Fruit fly (Drosophila melanogaster) whole organism, embryonic: ENCODE data around the gene gry.

Experiments
- Asciz ChIP-seq: fragments of 200-800 bp; sonication (Bioruptor generic); optimal IDR thresholded peaks from 2 replicates; lab custom pipeline; 2017; ENCODE audit warnings: missing biosample characterization, mild to moderate bottlenecking, missing genetic modification characterization, missing genetic modification reagents
- Bteb2 ChIP-seq: fragments of 200-800 bp; sonication (Bioruptor generic); optimal IDR thresholded peaks from 2 replicates; lab custom pipeline; 2016; ENCODE audit warnings: missing biosample characterization, missing genetic modification characterization
- C15 ChIP-seq: fragments of 200-800 bp; sonication (Bioruptor generic); IDR thresholded peaks from 3 replicates; pipeline ENCODE4 v1.3.6; 2022; ENCODE audit warnings: missing biosample characterization, missing genetic modification characterization
- CG11504 ChIP-seq: fragments of 200-800 bp; sonication (Bioruptor generic); optimal IDR thresholded peaks from 3 replicates; lab custom pipeline; 2019; ENCODE audit warnings: missing biosample characterization, mild to moderate bottlenecking, missing genetic modification characterization, moderate library complexity
- CG11723 ChIP-seq: fragments of 200-800 bp; sonication (Bioruptor generic); optimal IDR thresholded peaks from 2 replicates; lab custom pipeline; 2017; ENCODE audit warnings: missing biosample characterization, mild to moderate bottlenecking, missing genetic modification characterization
- CG12219 ChIP-seq: fragments of 200-800 bp; sonication (Bioruptor generic); optimal IDR thresholded peaks from 3 replicates; lab custom pipeline; 2018; ENCODE audit warnings: missing biosample characterization, mild to moderate bottlenecking, missing genetic modification characterization
- CG1233 ChIP-seq: fragments of 200-800 bp; sonication (Bioruptor generic); optimal IDR thresholded peaks from 4 replicates; lab custom pipeline; 2018; ENCODE audit warnings: missing biosample characterization, mild to moderate bottlenecking, missing genetic modification characterization
- CG13894 ChIP-seq: fragments of 200-800 bp; sonication (Bioruptor generic); optimal IDR thresholded peaks from 3 replicates; lab custom pipeline; 2018; ENCODE audit warnings: missing biosample characterization, mild to moderate bottlenecking, missing genetic modification characterization, moderate library complexity
- CG14965 ChIP-seq: fragments of 200-800 bp; sonication (Bioruptor generic); optimal IDR thresholded peaks from 2 replicates; lab custom pipeline; 2016; ENCODE audit warnings: missing biosample characterization, missing genetic modification characterization, borderline replicate concordance
- CG15514 ChIP-seq: fragments of 200-800 bp; sonication (Bioruptor generic); optimal IDR thresholded peaks from 3 replicates; lab custom pipeline; 2017; ENCODE audit warnings: missing biosample characterization, missing genetic modification characterization, mild to moderate bottlenecking, moderate library complexity, missing genetic modification reagents
- CG16779 ChIP-seq: fragments of 200-800 bp; sonication (Bioruptor generic); IDR thresholded peaks from 2 replicates; pipeline ENCODE4 v1.3.6; 2022; ENCODE audit warnings: missing biosample characterization, missing genetic modification characterization
- CG17186 ChIP-seq: fragments of 200-800 bp; sonication (Bioruptor generic); optimal IDR thresholded peaks from 3 replicates; lab custom pipeline; 2017; ENCODE audit warnings: missing biosample characterization, missing genetic modification reagents, missing genetic modification characterization
- CG17385 ChIP-seq: fragments of 200-800 bp; sonication (Bioruptor generic); optimal IDR thresholded peaks from 3 replicates; lab custom pipeline; 2018; ENCODE audit warnings: missing biosample characterization, mild to moderate bottlenecking, missing genetic modification characterization
- CG18619 ChIP-seq: fragments of 200-800 bp; sonication (Bioruptor generic); optimal IDR thresholded peaks from 3 replicates; lab custom pipeline; 2017; ENCODE audit warnings: missing biosample characterization, mild to moderate bottlenecking, missing genetic modification characterization
- CG2875 ChIP-seq: fragments of 200-800 bp; sonication (Bioruptor generic); optimal IDR thresholded peaks from 2 replicates; lab custom pipeline; 2017; ENCODE audit warnings: missing biosample characterization, mild to moderate bottlenecking, missing genetic modification characterization, missing genetic modification reagents
- CG42726 ChIP-seq: fragments of 200-800 bp; sonication (Bioruptor generic); IDR thresholded peaks from 2 replicates; pipeline ENCODE4 v1.3.6; 2022; ENCODE audit warnings: missing biosample characterization, missing genetic modification characterization; ENCODE audit not compliant: partially characterized antibody
- CG4282 ChIP-seq: fragments of 200-800 bp; sonication (Bioruptor generic); optimal IDR thresholded peaks from 2 replicates; lab custom pipeline; 2016; ENCODE audit warnings: missing biosample characterization, missing genetic modification characterization
- CG4820 ChIP-seq: fragments of 200-800 bp; sonication (Bioruptor generic); optimal IDR thresholded peaks from 3 replicates; lab custom pipeline; 2016; ENCODE audit warnings: missing biosample characterization, missing genetic modification characterization
- CG7786 ChIP-seq: fragments of 200-800 bp; sonication (Bioruptor generic); optimal IDR thresholded peaks from 2 replicates; lab custom pipeline; 2016; ENCODE audit warnings: missing biosample characterization, missing genetic modification characterization
- CG7839 ChIP-seq: fragments of 200-800 bp; sonication (Bioruptor generic); optimal IDR thresholded peaks from 3 replicates; lab custom pipeline; 2018; ENCODE audit warnings: missing biosample characterization, mild to moderate bottlenecking, missing genetic modification characterization, moderate library complexity
- CG8089 ChIP-seq: fragments of 200-800 bp; sonication (Bioruptor generic); optimal IDR thresholded peaks from 3 replicates; lab custom pipeline; 2016; ENCODE audit warnings: missing biosample characterization, missing genetic modification characterization
- CG9727 ChIP-seq: fragments of 200-800 bp; sonication (Bioruptor generic); optimal IDR thresholded peaks from 3 replicates; lab custom pipeline; 2017; ENCODE audit warnings: missing biosample characterization, mild to moderate bottlenecking, missing genetic modification characterization
- D ChIP-seq, 2 experiments: fragments of 200-800 bp in 1 of 2; fragments of >200 bp in 1 of 2; sonication (Bioruptor generic) in 1 of 2; optimal IDR thresholded peaks; 2 replicates in 1 of 2; 3 replicates in 1 of 2; lab custom pipeline; 2017; ENCODE audit warnings: mild to moderate bottlenecking in 1 of 2, missing biosample characterization in 1 of 2, missing genetic modification characterization in 1 of 2, missing genetic modification reagents in 1 of 2
- GATAe ChIP-seq: fragments of 200-800 bp; sonication (Bioruptor generic); conservative IDR thresholded peaks from 2 replicates; pipeline ENCODE4 v1.3.6; 2022; ENCODE audit warnings: missing biosample characterization, missing genetic modification characterization
- HLH4C ChIP-seq: fragments of 200-800 bp; sonication (Bioruptor generic); IDR thresholded peaks from 3 replicates; pipeline ENCODE4 v1.3.6; 2022; ENCODE audit warnings: missing biosample characterization, missing genetic modification characterization; ENCODE audit not compliant: partially characterized antibody
- Jarid2 ChIP-seq: fragments of 200-800 bp; sonication (Bioruptor generic); optimal IDR thresholded peaks from 3 replicates; lab custom pipeline; 2017; ENCODE audit warnings: mild to moderate bottlenecking, missing biosample characterization, missing genetic modification reagents, missing genetic modification characterization
- Sox100B ChIP-seq: fragments of 200-800 bp; sonication (Bioruptor generic); optimal IDR thresholded peaks from 3 replicates; lab custom pipeline; 2018; ENCODE audit warnings: missing biosample characterization, mild to moderate bottlenecking, missing genetic modification characterization
- Ssrp ChIP-seq: fragments of 200-800 bp; sonication (Bioruptor generic); optimal IDR thresholded peaks from 2 replicates; lab custom pipeline; 2018; ENCODE audit warnings: missing biosample characterization, mild to moderate bottlenecking, missing genetic modification characterization, moderate library complexity
- corto ChIP-seq: fragments of 200-800 bp; sonication (Bioruptor generic); optimal IDR thresholded peaks from 2 replicates; lab custom pipeline; 2016; ENCODE audit warnings: missing biosample characterization, mild to moderate bottlenecking, missing genetic modification characterization, moderate library complexity
- danr ChIP-seq: fragments of 200-800 bp; sonication (Bioruptor generic); IDR thresholded peaks from 2 replicates; pipeline ENCODE4 v1.3.6; 2022; ENCODE audit warnings: missing biosample characterization, missing genetic modification characterization
- dpn ChIP-seq, 2 experiments: fragments of 200-800 bp; sonication (Bioruptor generic); optimal IDR thresholded peaks; 3 replicates each; lab custom pipeline; 2016; ENCODE audit warnings: missing biosample characterization in 2 of 2, missing genetic modification characterization in 2 of 2
- ham ChIP-seq: fragments of 200-800 bp; sonication (Bioruptor generic); IDR thresholded peaks from 2 replicates; pipeline ENCODE4 v1.3.6; 2022; ENCODE audit warnings: missing biosample characterization, missing genetic modification characterization
- ind ChIP-seq: fragments of 200-800 bp; sonication (Bioruptor generic); optimal IDR thresholded peaks from 3 replicates; lab custom pipeline; 2016; ENCODE audit warnings: missing biosample characterization, missing genetic modification characterization
- kah ChIP-seq: fragments of 200-800 bp; sonication (Bioruptor generic); optimal IDR thresholded peaks from 2 replicates; lab custom pipeline; 2018; ENCODE audit warnings: missing biosample characterization, mild to moderate bottlenecking, missing genetic modification characterization
- lilli ChIP-seq: fragments of 200-800 bp; sonication (Bioruptor generic); optimal IDR thresholded peaks from 3 replicates; lab custom pipeline; 2016; ENCODE audit warnings: missing biosample characterization, missing genetic modification characterization
- mirr ChIP-seq: fragments of 200-800 bp; sonication (Bioruptor generic); optimal IDR thresholded peaks from 3 replicates; lab custom pipeline; 2018; ENCODE audit warnings: missing biosample characterization, mild to moderate bottlenecking, missing genetic modification characterization
- nmo ChIP-seq: fragments of 200-800 bp; sonication (Bioruptor generic); optimal IDR thresholded peaks from 2 replicates; lab custom pipeline; 2018; ENCODE audit warnings: missing biosample characterization, mild to moderate bottlenecking, missing genetic modification characterization, moderate library complexity
- odd ChIP-seq: fragments of 200-800 bp; sonication (Bioruptor generic); optimal IDR thresholded peaks from 2 replicates; lab custom pipeline; 2017; ENCODE audit warnings: missing biosample characterization, mild to moderate bottlenecking, missing genetic modification characterization
- phol ChIP-seq: fragments of 200-800 bp; sonication (Bioruptor generic); optimal IDR thresholded peaks from 3 replicates; lab custom pipeline; 2018; ENCODE audit warnings: missing biosample characterization, mild to moderate bottlenecking, missing genetic modification characterization, moderate library complexity
- prd ChIP-seq, 3 experiments: fragments of >200 bp in 2 of 3; fragments of 200-800 bp in 1 of 3; sonication (Bioruptor generic) in 1 of 3; optimal IDR thresholded peaks in 2 of 3; IDR thresholded peaks in 1 of 3; 2 replicates in 2 of 3; 3 replicates in 1 of 3; pipeline versions ENCODE4 v1.3.6 to Lab custom; 2017 to 2022; ENCODE audit warnings: missing biosample characterization in 1 of 3, missing genetic modification characterization in 1 of 3
- ranshi ChIP-seq: fragments of 200-800 bp; sonication (Bioruptor generic); IDR thresholded peaks from 2 replicates; pipeline ENCODE4 v1.3.6; 2022; ENCODE audit warnings: missing biosample characterization, missing genetic modification characterization
- ro ChIP-seq: fragments of 200-800 bp; sonication (Bioruptor generic); IDR thresholded peaks from 2 replicates; pipeline ENCODE4 v1.3.6; 2022; ENCODE audit warnings: missing biosample characterization, missing genetic modification characterization
- slbo ChIP-seq: fragments of 200-800 bp; sonication (Bioruptor generic); IDR thresholded peaks from 2 replicates; pipeline ENCODE4 v1.3.6; 2022; ENCODE audit warnings: missing biosample characterization, missing genetic modification characterization
- so ChIP-seq: fragments of 200-800 bp; sonication (Bioruptor generic); IDR thresholded peaks from 3 replicates; pipeline ENCODE4 v1.3.6; 2022; ENCODE audit warnings: missing biosample characterization, missing genetic modification characterization
- stc ChIP-seq: fragments of 200-800 bp; sonication (Bioruptor generic); IDR thresholded peaks from 2 replicates; pipeline ENCODE4 v1.3.6; 2022; ENCODE audit warnings: missing biosample characterization, missing genetic modification characterization
- zfh1 ChIP-seq: fragments of 200-800 bp; sonication (Bioruptor generic); IDR thresholded peaks from 3 replicates; pipeline ENCODE4 v1.3.6; 2022; ENCODE audit warnings: missing biosample characterization, missing genetic modification characterization

The gry gene

DNA sequence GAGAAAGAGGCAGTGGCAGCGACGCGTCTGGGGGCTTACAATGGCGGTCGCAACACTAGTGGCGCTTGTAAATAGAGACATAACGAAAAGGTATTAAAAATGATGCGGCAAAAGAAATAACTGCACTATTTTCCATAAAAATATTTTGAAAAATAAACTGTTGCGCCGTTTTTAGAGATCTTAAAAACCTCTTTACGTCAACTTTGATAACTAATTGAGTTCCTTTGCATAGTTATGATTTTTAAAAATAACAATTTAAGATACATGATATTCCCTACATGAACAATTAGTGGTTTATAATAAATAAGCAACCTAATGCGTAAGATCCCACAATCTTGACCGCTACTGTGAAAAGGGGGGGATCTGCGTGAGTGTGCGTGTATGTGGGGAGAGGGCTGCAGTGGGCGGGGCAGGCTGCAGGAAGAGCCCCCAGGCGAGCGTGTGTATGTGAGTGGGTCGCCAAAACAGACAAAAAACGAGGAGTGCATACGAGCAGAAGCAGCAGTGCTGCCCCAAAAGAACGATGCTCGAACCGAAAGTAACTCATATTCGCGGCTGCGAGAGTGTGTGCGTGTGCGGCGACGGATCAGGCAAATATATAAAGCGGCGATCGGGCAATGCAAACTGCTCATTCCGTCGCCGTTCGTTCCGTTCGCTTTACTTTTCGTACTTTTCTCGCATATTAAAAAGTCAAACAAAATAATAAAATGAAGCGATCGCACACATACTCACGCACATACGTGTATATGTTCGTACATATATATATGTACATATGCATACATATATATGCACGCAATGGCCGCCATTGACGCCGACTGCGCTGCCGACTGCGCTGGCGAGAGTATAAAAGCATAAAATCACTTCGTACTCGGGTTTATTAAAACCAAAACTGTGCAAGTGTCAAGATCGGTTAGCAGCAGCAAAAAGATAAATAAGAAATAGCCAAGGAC, 50.1 kb downstream of the gry start (continued):
- TF ChIP-seq corto (GFP tag; lab: Kevin White, UChicago), result peak; percentile 99
- no peak for TF ChIP-seq prd (optimal IDR thresholded peaks at IDR 0.05; lab: Kevin White, UChicago)
- peak; percentile 23; the same call in 1 of the 3 replicates for TF ChIP-seq prd (GFP tag; IDR thresholded peaks at IDR 0.05; lab: Robert Waterston, UW)
- TF ChIP-seq CG2875 (GFP tag; lab: Kevin White, UChicago), result peak; percentile 27
- peak; percentile 74; the same call in 1 of the 3 replicates for TF ChIP-seq so (GFP tag; lab: Robert Waterston, UW)
- peak; percentile 74 for TF ChIP-seq nmo (GFP tag; lab: Kevin White, UChicago)
- no peak for TF ChIP-seq CG42726 (GFP tag; lab: Robert Waterston, UW)
- TF ChIP-seq Jarid2 (GFP tag; lab: Kevin White, UChicago), result peak; percentile 2
- TF ChIP-seq CG9727 (GFP tag; lab: Kevin White, UChicago), result peak; percentile 55
- peak; percentile 68 for TF ChIP-seq Sox100B
- 0 out of 2 replicates have a peak, but pooled peaks have one; percentile 21 for TF ChIP-seq CG16779 (GFP tag; lab: Robert Waterston, UW)
- TF ChIP-seq ind (GFP tag; lab: Kevin White, UChicago), result peak; percentile 45
- no peak for TF ChIP-seq CG15514 (GFP tag; lab: Kevin White, UChicago)
- peak; percentile 39; the same call in 1 of the 2 replicates for TF ChIP-seq slbo (GFP tag; lab: Robert Waterston, UW)
- peak in 1 of 2 experiments; percentile 53 for TF ChIP-seq dpn (GFP tag; optimal IDR thresholded peaks at IDR 0.05; lab: Kevin White, UChicago)
- TF ChIP-seq CG13894 (tag; lab: Kevin White, UChicago), result no peak
- TF ChIP-seq CG12219 (GFP tag; lab: Kevin White, UChicago), result peak; percentile 38
- TF ChIP-seq ranshi (GFP tag; lab: Robert Waterston, UW), result no peak
- peak; percentile 55 for TF ChIP-seq lilli (GFP tag; lab: Kevin White, UChicago)
- TF ChIP-seq phol (tag; lab: Kevin White, UChicago), result peak; percentile 56
- no peak for TF ChIP-seq HLH4C (GFP tag; lab: Robert Waterston, UW)
- TF ChIP-seq stc (GFP tag; lab: Robert Waterston, UW), result peak; percentile 12; the same call in 1 of the 2 replicates
- TF ChIP-seq GATAe, result no peak
- TF ChIP-seq Asciz (GFP tag; lab: Kevin White, UChicago), result peak; percentile 64
- peak; percentile 45 for TF ChIP-seq CG18619 (GFP tag; lab: Kevin White, UChicago)
- TF ChIP-seq kah, result no peak
- peak; percentile 44 for TF ChIP-seq Bteb2 (GFP tag; lab: Kevin White, UChicago)
- no peak for TF ChIP-seq CG17186 (GFP tag; lab: Kevin White, UChicago)
- no peak for TF ChIP-seq CG4282 (GFP tag; lab: Kevin White, UChicago)
- TF ChIP-seq danr (GFP tag; lab: Robert Waterston, UW), result no peak
- TF ChIP-seq zfh1, result no peak
- TF ChIP-seq CG14965, result no peak
- TF ChIP-seq CG11504, result peak; percentile 70
- TF ChIP-seq CG1233 (GFP tag; lab: Kevin White, UChicago), result peak; percentile 28
- no peak for TF ChIP-seq ro (GFP tag; lab: Robert Waterston, UW)
- no peak for TF ChIP-seq C15
- TF ChIP-seq mirr (GFP tag; lab: Kevin White, UChicago), result no peak
- no peak for TF ChIP-seq CG8089 (GFP tag; lab: Kevin White, UChicago)
- TF ChIP-seq CG17385 (GFP tag; lab: Kevin White, UChicago), result peak; percentile 52
- no peak for TF ChIP-seq D (optimal IDR thresholded peaks at IDR 0.05; lab: Kevin White, UChicago)
- peak; percentile 29 for TF ChIP-seq D (GFP tag; optimal IDR thresholded peaks at IDR 0.05; lab: Kevin White, UChicago)
- peak; percentile 55 for TF ChIP-seq CG4820
- TF ChIP-seq CG11723, result peak; percentile 27
- no peak for TF ChIP-seq ham
- TF ChIP-seq odd (GFP tag; lab: Kevin White, UChicago), result peak; percentile 25
- peak; percentile 25 for TF ChIP-seq CG7786 (GFP tag; lab: Kevin White, UChicago)
- peak; percentile 67 for TF ChIP-seq Ssrp (tag; lab: Kevin White, UChicago)
- peak; percentile 53 for TF ChIP-seq CG7839 (tag; lab: Kevin White, UChicago)
